Worm (Caenorhabditis elegans): ENCODE results near the gene odr-4.

DNA sequence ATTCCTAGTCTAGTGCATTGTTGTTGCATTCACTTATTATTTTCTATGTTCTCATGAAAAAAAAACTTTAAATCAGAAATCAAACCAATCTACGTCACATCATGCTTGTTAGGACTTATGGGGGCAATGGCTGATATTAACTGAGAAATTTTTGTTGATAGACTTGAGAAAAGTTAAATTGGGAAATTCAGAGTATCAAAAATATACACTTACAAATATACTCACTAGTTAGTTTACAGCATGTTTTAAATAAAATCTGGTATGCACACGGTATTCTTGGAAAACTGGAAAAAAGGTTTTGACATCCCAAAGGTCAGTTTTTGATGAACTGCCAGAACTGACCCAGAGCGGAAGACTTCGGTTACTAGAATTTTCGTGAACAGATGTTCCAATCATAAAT lies 49.6 kb upstream of the odr-4 start:
- no peak for TF ChIP-seq eor-1 (tag; optimal IDR thresholded peaks at IDR 0.05)
- no peak for TF ChIP-seq ztf-11 (tag; optimal IDR thresholded peaks at IDR 0.05)
- no peak for TF ChIP-seq nhr-28 (tag; optimal IDR thresholded peaks at IDR 0.05)
- no peak for TF ChIP-seq zag-1 (tag; optimal IDR thresholded peaks at IDR 0.05)
- TF ChIP-seq elt-2 (tag; optimal IDR thresholded peaks at IDR 0.05): no peak
- TF ChIP-seq elt-3 (tag; optimal IDR thresholded peaks at IDR 0.05): no peak
- TF ChIP-seq daf-12 (tag; optimal IDR thresholded peaks at IDR 0.05): no peak
- no peak for TF ChIP-seq nhr-12 (tag; optimal IDR thresholded peaks at IDR 0.05)
- TF ChIP-seq nhr-23 (tag; optimal IDR thresholded peaks at IDR 0.05): no peak
- TF ChIP-seq nhr-11 (tag; optimal IDR thresholded peaks at IDR 0.05): no peak
- no peak for TF ChIP-seq skn-1 (tag; optimal IDR thresholded peaks at IDR 0.05)
- no peak for TF ChIP-seq nhr-77 (tag; optimal IDR thresholded peaks at IDR 0.05)
- no peak for TF ChIP-seq nhr-25 (tag; optimal IDR thresholded peaks at IDR 0.05)
- no peak for TF ChIP-seq tbx-2 (tag; optimal IDR thresholded peaks at IDR 0.05)

Measured in whole organism, L3 larva.